Fruit fly (Drosophila melanogaster): ENCODE data around the gene Acbp1.
A peak's percentile ranks its signal among the peaks of the same experiment; 100 is the strongest.

Acbp1 gene

DNA sequence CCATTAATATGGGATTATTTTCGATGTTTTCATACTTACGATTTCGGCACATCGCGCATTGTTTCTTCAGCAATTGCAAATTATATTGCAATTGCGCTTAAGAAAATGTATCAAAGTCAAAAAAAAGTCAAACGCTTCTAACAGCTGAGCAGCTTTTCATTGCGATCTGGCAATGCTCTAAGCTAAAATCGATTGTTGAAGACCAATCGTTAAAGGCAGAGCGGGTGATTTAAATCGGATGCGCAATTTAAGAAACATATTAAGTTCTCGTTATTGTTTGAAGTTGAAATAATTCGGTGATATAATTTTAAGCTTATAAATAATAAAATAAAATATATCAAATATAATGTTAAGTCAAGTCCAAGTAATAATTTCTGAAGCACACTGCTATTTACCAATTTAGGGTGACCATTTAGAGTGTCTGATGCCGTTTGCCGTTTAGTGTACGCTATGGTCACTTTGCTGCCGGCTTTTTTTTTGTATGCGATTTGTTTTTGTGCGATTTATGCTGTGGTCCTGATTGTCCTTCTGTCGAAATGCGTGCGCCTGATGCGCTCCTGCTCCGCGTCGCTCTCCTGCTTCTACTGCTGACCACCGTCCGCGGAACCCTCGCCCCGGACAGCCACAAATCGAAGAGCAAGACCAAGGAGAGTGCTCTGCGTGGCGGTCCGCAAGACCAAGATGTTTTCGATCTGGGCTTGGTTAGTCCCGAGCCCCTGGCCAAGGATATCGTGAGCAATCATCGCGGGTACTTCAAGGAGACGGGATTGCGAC lies 34.7 kb upstream of the Acbp1 start, which contains the start of the genes CG8475 and CG8460:
Gene CG8475 (minus strand): TSS at position 162 of the 774 bp plus-strand sequence.
Gene CG8460 (plus strand): TSS at position 437 of the 774 bp plus-strand sequence.
- TF ChIP-seq Hr78 (GFP tag; optimal IDR thresholded peaks at IDR 0.05) (no peak), Hr83 (GFP tag; optimal IDR thresholded peaks at IDR 0.05; ENCODE audit: poor library complexity, severe bottlenecking) (no peak), OdsH (GFP tag; optimal IDR thresholded peaks at IDR 0.05) (no peak), h (GFP tag; optimal IDR thresholded peaks at IDR 0.05) (no peak), Dfd (GFP tag; optimal IDR thresholded peaks at IDR 0.05) (no peak), HLH106 (tag; optimal IDR thresholded peaks at IDR 0.05) (no peak)

dm6 chr2L:8195722-8196323 lies 33.6 kb upstream of the Acbp1 start:
- TF ChIP-seq br (GFP tag; optimal IDR thresholded peaks at IDR 0.05) (peak; percentile 15), Myc (optimal IDR thresholded peaks at IDR 0.05) (no peak)

DNA sequence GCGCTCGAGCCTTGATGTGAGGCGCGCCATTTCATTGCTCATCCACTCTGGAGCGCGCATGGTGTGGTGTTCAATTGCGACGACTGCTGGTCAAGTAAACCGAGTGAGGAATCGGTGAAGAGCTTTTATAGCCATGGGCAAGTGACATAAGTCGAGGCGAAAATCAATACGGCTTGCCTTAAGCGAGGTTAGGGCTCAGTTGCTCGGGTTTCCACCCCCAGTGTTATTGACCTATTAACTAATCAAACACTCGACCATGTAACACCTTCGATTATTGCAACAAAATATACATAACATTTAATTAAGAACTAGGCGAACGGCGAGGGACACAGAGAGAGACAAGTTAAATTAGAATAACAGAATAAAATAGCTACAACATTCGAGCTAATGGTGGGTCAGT lies 28.4 kb upstream of the Acbp1 start, which contains the start of gene CG34134:
Gene CG34134 (minus strand): TSS at position 101 of the 400 bp plus-strand sequence.
- no peak for TF ChIP-seq br (GFP tag; optimal IDR thresholded peaks at IDR 0.05)
- TF ChIP-seq Sp1 (GFP tag; optimal IDR thresholded peaks at IDR 0.05) = no peak
- TF ChIP-seq CG9705 (GFP tag; optimal IDR thresholded peaks at IDR 0.05) = no peak
- no peak for TF ChIP-seq fru (GFP tag; optimal IDR thresholded peaks at IDR 0.05)
- no peak for TF ChIP-seq Hr83 (GFP tag; optimal IDR thresholded peaks at IDR 0.05; ENCODE audit: poor library complexity, severe bottlenecking)
- TF ChIP-seq OdsH (GFP tag; optimal IDR thresholded peaks at IDR 0.05) = no peak
- no peak for TF ChIP-seq CG32264 (GFP tag; optimal IDR thresholded peaks at IDR 0.05)
- no peak for TF ChIP-seq Vsx2 (GFP tag; optimal IDR thresholded peaks at IDR 0.05; ENCODE audit: partially characterized antibody)
- no peak for TF ChIP-seq h (GFP tag; optimal IDR thresholded peaks at IDR 0.05)
- no peak for TF ChIP-seq rgr (GFP tag; optimal IDR thresholded peaks at IDR 0.05)
- no peak for TF ChIP-seq sage (GFP tag; optimal IDR thresholded peaks at IDR 0.05)
- TF ChIP-seq brk (GFP tag; optimal IDR thresholded peaks at IDR 0.05) = no peak
- no peak for TF ChIP-seq Dfd (GFP tag; optimal IDR thresholded peaks at IDR 0.05)
- TF ChIP-seq Jra (GFP tag; optimal IDR thresholded peaks at IDR 0.05) = no peak
- TF ChIP-seq HLH106 (tag; optimal IDR thresholded peaks at IDR 0.05) = no peak
- no peak for TF ChIP-seq Hnf4 (GFP tag; optimal IDR thresholded peaks at IDR 0.05)
- TF ChIP-seq foxo (GFP tag; optimal IDR thresholded peaks at IDR 0.05) = no peak

dm6 chr2L:8185008-8185407 lies 22.8 kb upstream of the Acbp1 start:
- TF ChIP-seq Vsx2 (GFP tag; optimal IDR thresholded peaks at IDR 0.05; ENCODE audit: partially characterized antibody) = no peak
- TF ChIP-seq foxo (GFP tag; optimal IDR thresholded peaks at IDR 0.05) = no peak
- TF ChIP-seq usp (GFP tag; optimal IDR thresholded peaks at IDR 0.05) = no peak
- no peak for TF ChIP-seq fru (GFP tag; optimal IDR thresholded peaks at IDR 0.05)
- no peak for TF ChIP-seq sv (GFP tag; optimal IDR thresholded peaks at IDR 0.05)

- no peak for TF ChIP-seq Vsx2 (GFP tag; optimal IDR thresholded peaks at IDR 0.05; ENCODE audit: partially characterized antibody)
- TF ChIP-seq ey (GFP tag; optimal IDR thresholded peaks at IDR 0.05) = no peak
- no peak for TF ChIP-seq CG9705 (GFP tag; optimal IDR thresholded peaks at IDR 0.05)
- TF ChIP-seq HLH106 (tag; optimal IDR thresholded peaks at IDR 0.05) = no peak
- TF ChIP-seq Sp1 (GFP tag; optimal IDR thresholded peaks at IDR 0.05) = no peak
- TF ChIP-seq Hr78 (GFP tag; optimal IDR thresholded peaks at IDR 0.05) = no peak
- TF ChIP-seq CG32264 (GFP tag; optimal IDR thresholded peaks at IDR 0.05) = no peak
- no peak for TF ChIP-seq usp (GFP tag; optimal IDR thresholded peaks at IDR 0.05)
- TF ChIP-seq Myc (optimal IDR thresholded peaks at IDR 0.05) = no peak
- no peak for TF ChIP-seq foxo (GFP tag; optimal IDR thresholded peaks at IDR 0.05)
These were observed 9.3 kb upstream of the Acbp1 start for dm6 chr2L:8171544-8171943.

- TF ChIP-seq fru (GFP tag; optimal IDR thresholded peaks at IDR 0.05) (no peak), pan (optimal IDR thresholded peaks at IDR 0.05) (no peak), dl (GFP tag; optimal IDR thresholded peaks at IDR 0.05; ENCODE audit: insufficient read depth in 1 of 2, partially characterized antibody in 2 of 2) (no peak)
These were observed 8.4 kb upstream of the Acbp1 start for dm6 chr2L:8170600-8171182.

All from whole organism, wandering third instar larva.